Worm (Caenorhabditis elegans) whole organism, L4 larva: ENCODE results near the gene T11F9.7.
"Not testable (repeated sequence)": the region's sequence is repeated elsewhere in the genome, so short reads cannot be mapped to it uniquely, and the experiment has no call there.

Experiments used
- aly-2 ChIP-seq: sonication (generic microtip); optimal IDR thresholded peaks from 2 replicates; lab custom pipeline; 2018; ENCODE audit warnings: missing biosample characterization, missing genetic modification characterization
- ceh-44 ChIP-seq: fragments of 200-800 bp; sonication (Bioruptor generic); IDR thresholded peaks from 2 replicates; pipeline ENCODE4 v1.3.6; 2022; ENCODE audit warnings: missing genetic modification reagents, missing genetic modification characterization, missing compliant biosample characterization
- nhr-11 ChIP-seq: fragments of 150-350 bp; optimal IDR thresholded peaks from 2 replicates; lab custom pipeline; 2014; ENCODE audit warnings: missing biosample characterization, missing genetic modification characterization
- pha-4 ChIP-seq, 2 experiments: fragments of 150-350 bp in 1 of 2; fragments of 200-800 bp in 1 of 2; sonication (Bioruptor generic) in 1 of 2; IDR thresholded peaks in 1 of 2; optimal IDR thresholded peaks in 1 of 2; 2 replicates each; pipeline versions ENCODE4 v1.3.6 to Lab custom; 2014 to 2022; ENCODE audit warnings: missing genetic modification characterization in 2 of 2, missing genetic modification reagents in 2 of 2, missing biosample characterization in 1 of 2, missing compliant biosample characterization in 1 of 2
- unc-62 ChIP-seq, 3 experiments: fragments of 150-350 bp in 1 of 3; sonication (generic microtip); optimal IDR thresholded peaks in 2 of 3; peaks in 1 of 3; 1 replicate in 1 of 3; 2 replicates in 2 of 3; lab custom pipeline; 2014 to 2017; ENCODE audit warnings: missing biosample characterization in 3 of 3, missing genetic modification characterization in 3 of 3, missing genetic modification reagents in 3 of 3, missing genotype in 1 of 3
- zip-2 ChIP-seq: fragments of 150-350 bp; optimal IDR thresholded peaks from 2 replicates; lab custom pipeline; 2014; ENCODE audit warnings: missing biosample characterization, missing genetic modification characterization

DNA sequence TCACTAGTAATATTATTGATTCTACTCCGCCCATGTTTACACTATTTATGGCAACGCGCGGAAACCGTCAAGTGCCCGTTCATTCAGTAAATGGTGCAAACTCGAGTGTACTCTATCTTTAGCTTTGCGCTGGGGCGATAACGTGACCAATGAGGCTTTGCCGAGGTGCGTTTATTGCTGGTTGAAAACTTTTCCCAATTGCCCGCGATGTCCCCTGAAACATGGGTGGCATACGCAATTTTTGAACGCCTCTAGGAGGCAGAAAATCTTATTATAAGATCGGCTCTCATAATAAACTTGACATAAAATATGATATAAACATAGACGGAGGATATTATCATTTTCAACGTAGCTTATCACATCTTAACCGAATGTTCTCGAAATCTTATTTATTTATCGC is 2.3 kb downstream of the T11F9.7 start:
- TF ChIP-seq nhr-11 (tag; lab: Kevin White, UChicago); ceh-44; aly-2 (tag; lab: Kevin White, UChicago); pha-4 (GFP tag; IDR thresholded peaks at IDR 0.05; lab: Robert Waterston, UW); pha-4 (tag; optimal IDR thresholded peaks at IDR 0.05; lab: Kevin White, UChicago); zip-2 (tag; lab: Kevin White, UChicago); unc-62 (tag; optimal IDR thresholded peaks at IDR 0.05; lab: Kevin White, UChicago): not testable (repeated sequence)
- TF ChIP-seq unc-62 (GFP tag; optimal IDR thresholded peaks at IDR 0.05 in 1 of 2; lab: Kevin White, UChicago) = peak in 1 of 2 experiments; percentile 41
